Worm (Caenorhabditis elegans): ENCODE results near the gene F57A8.7.

The F57A8.7 gene

ce11 chrV:10084864-10085263, 9.3 kb downstream of the F57A8.7 start, which contains the start of gene R04B5.6:
R04B5.6 (plus strand) TSS chrV:10085164.
- peak; percentile 6 for TF ChIP-seq hlh-1 (tag; optimal IDR thresholded peaks at IDR 0.05)
- no peak for TF ChIP-seq ztf-11 (tag; optimal IDR thresholded peaks at IDR 0.05)

- TF ChIP-seq hlh-1 (tag; optimal IDR thresholded peaks at IDR 0.05), result peak; percentile 52
- no peak for TF ChIP-seq nhr-237 (tag; optimal IDR thresholded peaks at IDR 0.05)
Observed at ce11 chrV:10086141-10086540, 10.6 kb downstream of the F57A8.7 start.

ce11 chrV:10087103-10087502, 11.6 kb downstream of the F57A8.7 start, which contains the start of gene R04B5.5:
R04B5.5 (plus strand) TSS chrV:10087480.
- TF ChIP-seq elt-3 (tag; optimal IDR thresholded peaks at IDR 0.05), result peak; percentile 86
- no peak for TF ChIP-seq M03D4.4 (tag; optimal IDR thresholded peaks at IDR 0.05)
- TF ChIP-seq elt-1 (tag; optimal IDR thresholded peaks at IDR 0.05; ENCODE audit: borderline replicate concordance, insufficient read depth), result peak; percentile 30
- peak; percentile 62 for TF ChIP-seq unc-62 (GFP tag; optimal IDR thresholded peaks at IDR 0.05)

- TF ChIP-seq blmp-1 (tag; optimal IDR thresholded peaks at IDR 0.05) (no peak), ceh-83 (GFP tag; optimal IDR thresholded peaks at IDR 0.05) (no peak), elt-3 (tag; optimal IDR thresholded peaks at IDR 0.05) (no peak), nhr-237 (tag; optimal IDR thresholded peaks at IDR 0.05) (no peak), lin-13 (tag; optimal IDR thresholded peaks at IDR 0.05) (no peak), flh-1 (GFP tag; optimal IDR thresholded peaks at IDR 0.05) (no peak), unc-39 (tag; optimal IDR thresholded peaks at IDR 0.05) (no peak), mab-5 (tag; optimal IDR thresholded peaks at IDR 0.05) (no peak), mep-1 (tag; optimal IDR thresholded peaks at IDR 0.05) (no peak), drap-1 (GFP tag; optimal IDR thresholded peaks at IDR 0.05) (no peak), unc-62 (GFP tag; optimal IDR thresholded peaks at IDR 0.05) (no peak), elt-1 (tag; optimal IDR thresholded peaks at IDR 0.05; ENCODE audit: borderline replicate concordance, insufficient read depth) (no peak), snpc-4 (tag; optimal IDR thresholded peaks at IDR 0.05) (no peak), zip-8 (tag; optimal IDR thresholded peaks at IDR 0.05) (no peak), cnd-1 (tag; optimal IDR thresholded peaks at IDR 0.05) (no peak), ceh-43 (GFP tag; optimal IDR thresholded peaks at IDR 0.05) (no peak), ceh-39 (tag; optimal IDR thresholded peaks at IDR 0.05) (no peak)
Observed at ce11 chrV:10090461-10090860, 14.9 kb downstream of the F57A8.7 start, which contains the start of gene R04B5.7. R04B5.7 (minus strand) TSS chrV:10090561.

DNA sequence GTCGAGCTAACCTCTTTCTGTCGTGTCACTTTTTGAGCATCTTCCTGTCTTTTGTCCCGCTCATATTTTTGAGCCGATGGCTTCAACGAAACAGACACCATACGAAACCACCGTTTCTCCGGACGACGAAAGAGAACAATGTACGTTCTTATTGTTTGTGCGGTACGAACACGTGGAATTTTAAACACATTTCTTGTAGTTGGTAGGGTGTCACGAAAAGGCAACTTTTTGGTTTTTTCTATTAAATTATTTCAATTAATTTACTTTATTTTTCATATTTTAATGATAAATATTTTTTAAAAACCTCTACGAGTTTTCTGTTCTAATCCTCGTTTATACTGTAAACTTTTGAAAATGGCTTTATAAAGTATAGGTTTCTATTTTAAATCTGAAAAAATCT, 15.6 kb downstream of the F57A8.7 start, which contains the start of gene R04B5.11:
Gene R04B5.11, minus strand, starts transcription at position 101 of the 400 bp plus-strand sequence.
- no peak for TF ChIP-seq mep-1 (tag; optimal IDR thresholded peaks at IDR 0.05)
- no peak for TF ChIP-seq pha-4 (tag; optimal IDR thresholded peaks at IDR 0.05)
- no peak for TF ChIP-seq lsy-2 (tag; optimal IDR thresholded peaks at IDR 0.05)

DNA sequence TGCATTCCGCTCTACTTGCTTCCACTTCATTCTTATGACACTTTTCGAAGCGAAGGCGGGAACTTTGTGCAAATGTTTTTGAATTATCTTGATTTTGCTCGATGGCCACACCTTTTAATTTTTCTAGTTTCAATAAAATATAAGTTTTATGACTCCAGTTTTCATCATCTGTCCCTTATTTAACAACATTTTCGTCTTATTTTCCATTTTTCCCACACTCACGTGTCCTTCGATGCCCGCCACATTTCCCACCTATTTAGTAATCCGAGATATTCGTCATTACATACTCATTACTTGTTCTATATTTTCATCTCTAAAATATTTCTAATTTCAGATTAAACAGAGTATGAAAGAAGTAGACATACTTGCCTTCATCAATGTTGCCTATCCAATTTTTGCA, 18.8 kb downstream of the F57A8.7 start, which contains the start of gene srd-49:
Gene srd-49, plus strand, starts transcription at position 301 of the 400 bp plus-strand sequence.
- TF ChIP-seq flh-1 (GFP tag; optimal IDR thresholded peaks at IDR 0.05) (no peak), bed-3 (GFP tag; optimal IDR thresholded peaks at IDR 0.05) (no peak), mep-1 (tag; optimal IDR thresholded peaks at IDR 0.05) (no peak), nhr-2 (tag; optimal IDR thresholded peaks at IDR 0.05) (no peak), nhr-76 (tag; optimal IDR thresholded peaks at IDR 0.05) (no peak), lin-13 (tag; optimal IDR thresholded peaks at IDR 0.05) (no peak), M03D4.4 (tag; optimal IDR thresholded peaks at IDR 0.05) (no peak), ztf-11 (tag; optimal IDR thresholded peaks at IDR 0.05) (no peak), mab-5 (tag; optimal IDR thresholded peaks at IDR 0.05) (no peak), ces-1 (GFP tag; optimal IDR thresholded peaks at IDR 0.05) (no peak)

- TF ChIP-seq M03D4.4 (tag; optimal IDR thresholded peaks at IDR 0.05), result no peak
- TF ChIP-seq snpc-4 (tag; optimal IDR thresholded peaks at IDR 0.05), result no peak
- TF ChIP-seq mls-2 (tag; optimal IDR thresholded peaks at IDR 0.05), result no peak
- TF ChIP-seq flh-1 (GFP tag; optimal IDR thresholded peaks at IDR 0.05), result no peak
- TF ChIP-seq unc-120 (tag; optimal IDR thresholded peaks at IDR 0.05; ENCODE audit: poor library complexity, severe bottlenecking), result no peak
- no peak for TF ChIP-seq ceh-83 (GFP tag; optimal IDR thresholded peaks at IDR 0.05)
- no peak for TF ChIP-seq sptf-1 (tag; optimal IDR thresholded peaks at IDR 0.05)
- TF ChIP-seq drap-1 (GFP tag; optimal IDR thresholded peaks at IDR 0.05), result no peak
- TF ChIP-seq nhr-28 (tag; optimal IDR thresholded peaks at IDR 0.05), result no peak
- no peak for TF ChIP-seq nhr-76 (tag; optimal IDR thresholded peaks at IDR 0.05)
- no peak for TF ChIP-seq lsy-2 (tag; optimal IDR thresholded peaks at IDR 0.05)
- no peak for TF ChIP-seq tbx-8 (GFP tag; optimal IDR thresholded peaks at IDR 0.05)
- TF ChIP-seq nhr-237 (tag; optimal IDR thresholded peaks at IDR 0.05), result no peak
- TF ChIP-seq ham-2 (GFP tag; optimal IDR thresholded peaks at IDR 0.05), result no peak
- no peak for TF ChIP-seq sem-2 (GFP tag; optimal IDR thresholded peaks at IDR 0.05)
- TF ChIP-seq lin-13 (tag; optimal IDR thresholded peaks at IDR 0.05), result no peak
Observed at ce11 chrV:10096932-10097331, 21.4 kb downstream of the F57A8.7 start.

Measured in whole organism, mixed stage, embryonic.